Fruit fly (Drosophila melanogaster): Measurements from ENCODE around the gene CG32683.

CG32683 gene

dm6 chrX:10473510-10474212 is 19.0 kb upstream of the CG32683 start, which contains the start of gene CG2889 (continued):
- TF ChIP-seq hkb (optimal IDR thresholded peaks at IDR 0.05) (no peak), hkb (GFP tag; IDR thresholded peaks at IDR 0.05) (no peak), dm (GFP tag; optimal IDR thresholded peaks at IDR 0.05) (peak; percentile 59), H2.0 (GFP tag; IDR thresholded peaks at IDR 0.05) (no peak), pros (GFP tag; optimal IDR thresholded peaks at IDR 0.05) (no peak), mam (GFP tag; optimal IDR thresholded peaks at IDR 0.05) (peak; percentile 29), CG30403 (GFP tag; optimal IDR thresholded peaks at IDR 0.05) (peak; percentile 16), Optix (GFP tag; IDR thresholded peaks at IDR 0.05) (no peak), sug (tag; optimal IDR thresholded peaks at IDR 0.05) (no peak), HHEX (GFP tag; optimal IDR thresholded peaks at IDR 0.05) (no peak), slp2 (GFP tag; optimal IDR thresholded peaks at IDR 0.05) (peak; percentile 34), schlank (tag; optimal IDR thresholded peaks at IDR 0.05) (no peak), Bgb (GFP tag; IDR thresholded peaks at IDR 0.05; ENCODE audit: partially characterized antibody) (peak; percentile 65; the same call in 1 of the 2 replicates), pho (GFP tag; optimal IDR thresholded peaks at IDR 0.05) (peak; percentile 41), CG10654 (GFP tag; optimal IDR thresholded peaks at IDR 0.05) (no peak), CG13894 (tag; optimal IDR thresholded peaks at IDR 0.05) (no peak), Myb (GFP tag; optimal IDR thresholded peaks at IDR 0.05) (peak; percentile 38), Scr (GFP tag; IDR thresholded peaks at IDR 0.05; ENCODE audit: partially characterized antibody) (peak; percentile 67), CG5953 (GFP tag; IDR thresholded peaks at IDR 0.05) (no peak), Chrac-16 (GFP tag; optimal IDR thresholded peaks at IDR 0.05) (peak; percentile 20), bigmax (GFP tag; optimal IDR thresholded peaks at IDR 0.05) (no peak), gt (GFP tag; IDR thresholded peaks at IDR 0.05) (no peak), CG6765 (GFP tag; optimal IDR thresholded peaks at IDR 0.05) (no peak), Lhr (GFP tag; optimal IDR thresholded peaks at IDR 0.05) (peak; percentile 29), CG32767 (GFP tag; IDR thresholded peaks at IDR 0.05) (0 out of 2 replicates have a peak, but pooled peaks have one; percentile 27), pb (GFP tag; optimal IDR thresholded peaks at IDR 0.05) (no peak), Bdp1 (GFP tag; optimal IDR thresholded peaks at IDR 0.05) (no peak), gsb-n (tag; optimal IDR thresholded peaks at IDR 0.05) (peak; percentile 30), lov (optimal IDR thresholded peaks at IDR 0.05) (no peak), lov (GFP tag; IDR thresholded peaks at IDR 0.05) (0 out of 3 replicates have a peak, but pooled peaks have one; percentile 26), E2f2 (GFP tag; IDR thresholded peaks at IDR 0.05) (peak; percentile 61), az2 (GFP tag; optimal IDR thresholded peaks at IDR 0.05) (peak; percentile 14), ci (GFP tag; IDR thresholded peaks at IDR 0.05) (peak; percentile 59; the same call in 2 of the 3 replicates), NC2β (GFP tag; optimal IDR thresholded peaks at IDR 0.05) (no peak), CG31224 (GFP tag; IDR thresholded peaks at IDR 0.05) (no peak), CG6854 (GFP tag; optimal IDR thresholded peaks at IDR 0.05) (no peak), CG1832 (GFP tag; optimal IDR thresholded peaks at IDR 0.05) (peak; percentile 41), CG13424 (tag; optimal IDR thresholded peaks at IDR 0.05) (peak; percentile 23), CG6683 (GFP tag; optimal IDR thresholded peaks at IDR 0.05) (no peak), Oli (tag; optimal IDR thresholded peaks at IDR 0.05) (no peak), usp (GFP tag; optimal IDR thresholded peaks at IDR 0.05) (no peak), emc (GFP tag; optimal IDR thresholded peaks at IDR 0.05) (peak; percentile 35), Oaz (GFP tag; IDR thresholded peaks at IDR 0.05) (0 out of 2 replicates have a peak, but pooled peaks have one; percentile 20), odd (GFP tag; optimal IDR thresholded peaks at IDR 0.05) (no peak), Sin3A (optimal IDR thresholded peaks at IDR 0.05) (peak; percentile 63), CG9727 (GFP tag; optimal IDR thresholded peaks at IDR 0.05) (peak; percentile 20), Ptx1 (GFP tag; IDR thresholded peaks at IDR 0.05) (no peak), unpg (GFP tag; optimal IDR thresholded peaks at IDR 0.05) (no peak), CG7372 (GFP tag; IDR thresholded peaks at IDR 0.05) (0 out of 2 replicates have a peak, but pooled peaks have one; percentile 17), her (GFP tag; optimal IDR thresholded peaks at IDR 0.05) (no peak), CG15514 (GFP tag; optimal IDR thresholded peaks at IDR 0.05) (peak; percentile 46)

All from whole organism, embryonic.